Worm (Caenorhabditis elegans): ENCODE measurements around the gene K03H9.3.

DNA sequence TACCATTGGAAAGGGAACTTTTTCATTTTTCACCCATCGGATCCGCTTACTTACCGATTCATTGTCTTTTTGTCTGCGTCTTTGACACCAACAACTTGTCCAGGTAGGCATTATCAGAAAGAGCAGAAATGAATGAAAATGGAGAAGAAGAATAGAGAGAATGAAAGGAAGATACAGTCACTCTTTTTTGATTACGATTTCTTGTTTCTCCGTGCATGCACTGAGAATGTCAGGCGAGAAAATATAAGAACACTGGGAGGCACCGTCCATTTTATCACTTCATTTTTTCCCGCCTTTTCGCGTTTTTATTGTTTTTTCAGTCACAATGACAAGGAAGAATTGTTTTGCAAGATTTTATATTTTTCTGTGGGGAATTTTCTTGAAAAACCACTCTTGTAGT lies 46.4 kb downstream of the K03H9.3 start:
- TF ChIP-seq ztf-11 (tag; optimal IDR thresholded peaks at IDR 0.05) (no peak), ztf-4 (tag; optimal IDR thresholded peaks at IDR 0.05) (no peak), alr-1 (tag; optimal IDR thresholded peaks at IDR 0.05) (no peak), lin-39 (tag; optimal IDR thresholded peaks at IDR 0.05) (no peak), ama-1 (optimal IDR thresholded peaks at IDR 0.05) (no peak), fos-1 (tag; optimal IDR thresholded peaks at IDR 0.05) (peak; percentile 56), unc-62 (GFP tag; optimal IDR thresholded peaks at IDR 0.05) (no peak), elt-1 (tag; optimal IDR thresholded peaks at IDR 0.05) (no peak), nhr-77 (tag; optimal IDR thresholded peaks at IDR 0.05) (no peak), gmeb-1 (tag; optimal IDR thresholded peaks at IDR 0.05) (no peak), aly-2 (tag; optimal IDR thresholded peaks at IDR 0.05) (no peak), nhr-11 (tag; optimal IDR thresholded peaks at IDR 0.05) (no peak)

All from whole organism, L2 larva.